Worm (Caenorhabditis elegans): Measurements from ENCODE around the gene B0034.2.

DNA sequence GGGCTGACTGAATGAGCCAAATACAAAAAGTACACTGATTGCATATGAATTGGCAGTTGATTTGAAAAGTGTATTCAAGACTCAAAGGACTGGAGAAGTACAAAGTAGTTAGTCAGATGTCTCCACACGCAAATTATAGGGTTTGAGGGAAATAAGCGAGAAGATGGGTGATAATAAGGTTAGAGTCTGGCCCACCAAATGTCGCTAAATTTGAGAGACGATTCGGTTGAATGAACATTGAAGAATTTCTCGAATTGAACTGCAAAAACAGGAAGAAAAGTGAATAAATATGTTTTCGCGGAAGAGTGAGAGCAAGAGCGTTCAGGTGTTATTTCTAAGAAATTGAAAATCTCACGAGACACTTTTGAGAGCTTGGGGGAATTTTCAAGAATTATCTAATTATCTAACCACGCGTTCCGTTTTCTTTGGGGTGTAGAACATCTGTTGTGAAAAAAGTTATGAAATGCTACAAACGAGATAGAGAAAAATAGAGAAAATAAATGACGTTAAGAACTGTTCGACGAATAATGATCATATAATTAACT, 15.5 kb upstream of the B0034.2 start:
- TF ChIP-seq mel-28 (tag; optimal IDR thresholded peaks at IDR 0.05; ENCODE audit: borderline replicate concordance) (no peak), dpl-1 (GFP tag; optimal IDR thresholded peaks at IDR 0.05) (no peak), aptf-2 (GFP tag; conservative IDR thresholded peaks at IDR 0.05) (no peak), gei-17 (GFP tag; optimal IDR thresholded peaks at IDR 0.05) (no peak), nfyb-1 (GFP tag; IDR thresholded peaks at IDR 0.05) (no peak), nfya-1 (tag; optimal IDR thresholded peaks at IDR 0.05; ENCODE audit: borderline replicate concordance, insufficient read depth) (no peak)

All from whole organism, young adult.